Fruit fly (Drosophila melanogaster): Measurements from ENCODE around the gene Dh44.

dm6 chr3R:9595681-9596357 is 42.2 kb upstream of the Dh44 start:
- TF ChIP-seq D1 (tag; optimal IDR thresholded peaks at IDR 0.05) (no peak), CG10348 (GFP tag; IDR thresholded peaks at IDR 0.05) (no peak)
